Fruit fly (Drosophila melanogaster): ENCODE results near the gene wntD.

wntD gene

DNA sequence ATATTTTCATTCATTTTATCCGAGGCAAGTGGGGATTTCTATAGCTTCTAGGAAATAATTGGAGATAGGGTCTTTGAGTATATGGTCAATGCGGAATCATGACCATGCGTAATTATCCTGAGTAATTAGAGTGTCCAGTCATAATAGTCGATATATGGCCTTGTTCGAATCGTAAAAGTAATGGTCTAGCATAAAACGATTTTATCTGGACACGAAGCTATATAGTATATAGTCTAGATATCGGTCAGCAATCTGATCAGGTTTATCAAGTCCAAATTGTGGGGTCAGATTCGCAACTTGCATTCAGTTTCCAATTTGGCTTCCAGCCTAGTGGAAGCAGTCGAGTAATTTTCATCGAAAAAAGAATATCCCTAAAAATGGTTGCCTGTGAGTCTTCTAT lies 9.3 kb upstream of the wntD start, which contains the start of gene CG32473:
CG32473 (plus strand) TSS at position 301 of the 400 bp plus-strand sequence.
- TF ChIP-seq usp (GFP tag; optimal IDR thresholded peaks at IDR 0.05), result no peak
- no peak for TF ChIP-seq pan (optimal IDR thresholded peaks at IDR 0.05)
- TF ChIP-seq EcR (GFP tag; optimal IDR thresholded peaks at IDR 0.05), result no peak
- no peak for TF ChIP-seq Dll (optimal IDR thresholded peaks at IDR 0.05)
- TF ChIP-seq CG8478 (optimal IDR thresholded peaks at IDR 0.05), result no peak
- TF ChIP-seq psq (optimal IDR thresholded peaks at IDR 0.05), result no peak

dm6 chr3R:13298114-13298818 lies 5.3 kb upstream of the wntD start, which contains the start of gene CG8774:
Gene CG8774 (plus strand): TSS chr3R:13298768.
- TF ChIP-seq psq (optimal IDR thresholded peaks at IDR 0.05), result no peak
- TF ChIP-seq usp (GFP tag; optimal IDR thresholded peaks at IDR 0.05), result no peak
- TF ChIP-seq EcR (GFP tag; optimal IDR thresholded peaks at IDR 0.05), result no peak
- TF ChIP-seq Dll (optimal IDR thresholded peaks at IDR 0.05), result no peak
- no peak for TF ChIP-seq CG8478 (optimal IDR thresholded peaks at IDR 0.05)
- TF ChIP-seq pan (optimal IDR thresholded peaks at IDR 0.05), result no peak

DNA sequence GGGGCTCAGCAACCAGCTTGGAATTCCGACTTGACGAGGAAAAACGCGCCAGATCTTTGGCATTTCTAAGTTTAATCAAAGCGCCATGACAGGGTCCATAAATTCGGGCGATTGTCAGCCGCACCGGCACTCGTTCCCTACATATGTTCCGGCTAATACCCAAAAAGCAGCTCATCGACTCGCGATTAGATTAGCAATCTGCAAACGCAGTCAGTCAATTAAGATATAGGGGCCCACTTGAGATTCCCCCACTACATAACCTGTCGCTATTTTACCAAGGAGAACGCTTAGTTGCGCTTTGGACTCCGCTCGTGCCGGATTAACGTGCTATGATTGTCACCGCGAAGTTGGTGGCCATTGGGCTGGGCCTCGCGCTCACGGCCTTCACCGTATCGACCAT lies 1.5 kb upstream of the wntD start, which contains the start of gene CG8773:
CG8773 (plus strand) TSS at position 288 of the 400 bp plus-strand sequence.
- no peak for TF ChIP-seq EcR (GFP tag; optimal IDR thresholded peaks at IDR 0.05)
- TF ChIP-seq CG8478 (optimal IDR thresholded peaks at IDR 0.05), result no peak
- no peak for TF ChIP-seq Dll (optimal IDR thresholded peaks at IDR 0.05)
- no peak for TF ChIP-seq psq (optimal IDR thresholded peaks at IDR 0.05)
- no peak for TF ChIP-seq usp (GFP tag; optimal IDR thresholded peaks at IDR 0.05)
- no peak for TF ChIP-seq pan (optimal IDR thresholded peaks at IDR 0.05)

dm6 chr3R:13290329-13290728 lies 2.7 kb downstream of the wntD start, which contains the start of gene Osi22:
Gene Osi22 (plus strand): TSS chr3R:13290629.
- TF ChIP-seq Dll (optimal IDR thresholded peaks at IDR 0.05) (no peak), CG8478 (optimal IDR thresholded peaks at IDR 0.05) (no peak), EcR (GFP tag; optimal IDR thresholded peaks at IDR 0.05) (no peak), pan (optimal IDR thresholded peaks at IDR 0.05) (no peak), usp (GFP tag; optimal IDR thresholded peaks at IDR 0.05) (no peak), psq (optimal IDR thresholded peaks at IDR 0.05) (no peak)

DNA sequence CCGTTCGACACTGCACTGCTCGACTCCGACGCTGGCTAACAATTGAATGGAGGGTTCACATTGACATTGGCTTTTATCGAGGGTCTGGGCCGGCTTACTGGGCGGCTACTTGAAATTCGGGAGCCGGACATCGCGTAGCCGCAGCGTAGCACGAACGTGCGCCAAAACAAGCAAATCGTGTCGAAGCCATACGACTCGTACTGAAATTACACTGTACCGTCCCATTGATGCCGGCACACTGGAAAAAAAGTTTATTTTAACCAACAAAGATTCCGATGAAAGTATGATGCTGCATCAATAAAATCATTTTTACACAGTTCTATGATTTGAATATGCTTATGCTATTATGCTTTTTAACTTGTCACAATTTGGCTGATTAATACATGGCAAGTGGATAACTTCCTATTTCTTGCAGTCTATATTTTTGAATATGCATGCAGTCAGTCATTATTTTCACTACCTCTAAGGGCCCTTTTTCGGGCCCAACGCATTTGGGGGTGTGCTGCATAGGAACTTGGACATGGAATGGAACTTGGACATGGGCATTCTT lies 4.2 kb downstream of the wntD start, which contains the start of gene apn:
apn (minus strand) TSS at position 51 of the 550 bp plus-strand sequence.
- TF ChIP-seq psq (optimal IDR thresholded peaks at IDR 0.05) (no peak), pan (optimal IDR thresholded peaks at IDR 0.05) (no peak), Dll (optimal IDR thresholded peaks at IDR 0.05) (no peak), usp (GFP tag; optimal IDR thresholded peaks at IDR 0.05) (no peak), CG8478 (optimal IDR thresholded peaks at IDR 0.05) (no peak), EcR (GFP tag; optimal IDR thresholded peaks at IDR 0.05) (no peak)

dm6 chr3R:13286118-13286579 lies 6.8 kb downstream of the wntD start, which contains the start of gene CG15888:
Gene CG15888 (minus strand): TSS chr3R:13286529.
- TF ChIP-seq psq (optimal IDR thresholded peaks at IDR 0.05) (no peak), EcR (GFP tag; optimal IDR thresholded peaks at IDR 0.05) (no peak), CG8478 (optimal IDR thresholded peaks at IDR 0.05) (no peak), usp (GFP tag; optimal IDR thresholded peaks at IDR 0.05) (no peak), pan (optimal IDR thresholded peaks at IDR 0.05) (no peak)

DNA sequence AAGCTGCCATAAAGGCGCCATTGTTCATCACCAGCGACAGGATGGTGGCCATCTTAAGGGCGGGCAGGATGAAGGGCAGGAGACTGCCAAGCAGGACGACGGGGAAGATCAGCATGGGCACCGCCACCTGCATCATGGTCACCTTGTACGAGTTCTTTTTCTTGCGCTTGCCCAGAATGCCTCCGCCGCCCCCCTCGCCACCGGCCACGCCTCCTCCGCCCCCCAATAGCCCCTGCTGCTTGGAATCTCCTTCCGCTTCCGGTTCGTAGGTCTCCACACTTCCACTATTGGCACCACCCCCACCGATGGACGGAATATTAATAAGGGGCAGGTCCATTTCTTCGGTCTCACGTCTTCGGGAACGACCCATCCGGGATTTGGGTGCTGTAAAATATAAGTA lies 7.9 kb downstream of the wntD start:
- TF ChIP-seq CG8478 (optimal IDR thresholded peaks at IDR 0.05), result no peak
- no peak for TF ChIP-seq Dll (optimal IDR thresholded peaks at IDR 0.05)
- no peak for TF ChIP-seq pan (optimal IDR thresholded peaks at IDR 0.05)
- TF ChIP-seq psq (optimal IDR thresholded peaks at IDR 0.05), result no peak
- no peak for TF ChIP-seq EcR (GFP tag; optimal IDR thresholded peaks at IDR 0.05)
- no peak for TF ChIP-seq usp (GFP tag; optimal IDR thresholded peaks at IDR 0.05)

DNA sequence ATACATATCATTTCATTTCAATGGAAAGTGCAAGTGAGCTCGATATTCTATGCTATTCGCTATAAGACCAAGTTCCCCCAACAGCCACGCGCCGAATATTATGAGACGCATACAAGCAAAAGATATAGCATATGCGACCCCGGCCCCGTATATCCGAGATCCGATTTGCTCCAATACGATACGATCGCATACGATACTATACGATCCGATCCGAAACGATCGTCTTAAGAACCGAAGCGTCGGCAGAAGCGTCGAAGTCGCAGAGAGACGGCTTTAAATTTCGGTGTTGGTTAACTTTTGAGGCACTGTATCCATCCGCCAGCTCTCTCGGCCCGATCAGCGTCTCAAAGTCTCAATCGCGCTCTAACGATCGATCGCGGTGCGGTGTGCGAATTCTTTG lies 13.6 kb downstream of the wntD start, which contains the start of gene CG8630:
CG8630 (plus strand) TSS at position 303 of the 400 bp plus-strand sequence.
- TF ChIP-seq EcR (GFP tag; optimal IDR thresholded peaks at IDR 0.05) (no peak), CG8478 (optimal IDR thresholded peaks at IDR 0.05) (no peak), psq (optimal IDR thresholded peaks at IDR 0.05) (no peak), usp (GFP tag; optimal IDR thresholded peaks at IDR 0.05) (no peak), pan (optimal IDR thresholded peaks at IDR 0.05) (no peak), Dll (optimal IDR thresholded peaks at IDR 0.05) (no peak)

DNA sequence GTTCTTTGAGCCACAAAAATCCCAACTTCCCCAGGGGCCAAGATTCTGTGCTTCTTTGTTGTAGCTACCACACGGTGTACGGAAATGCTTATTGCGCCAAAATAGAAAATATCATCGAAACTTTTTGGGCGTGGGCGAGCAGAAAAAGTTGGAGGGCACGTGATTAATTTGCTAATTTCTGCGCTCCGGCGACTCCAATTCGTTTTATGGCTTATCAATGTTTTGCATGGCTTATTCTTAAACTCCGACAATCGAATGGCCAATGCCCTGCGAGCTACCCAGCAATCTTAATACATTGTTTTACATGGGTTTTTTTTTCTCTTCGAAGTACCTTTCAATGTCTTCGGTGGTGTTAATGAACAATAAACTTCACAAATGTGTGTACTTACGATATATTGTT lies 17.5 kb downstream of the wntD start:
- TF ChIP-seq psq (optimal IDR thresholded peaks at IDR 0.05) (no peak), usp (GFP tag; optimal IDR thresholded peaks at IDR 0.05) (no peak), Dll (optimal IDR thresholded peaks at IDR 0.05) (no peak), EcR (GFP tag; optimal IDR thresholded peaks at IDR 0.05) (no peak), pan (optimal IDR thresholded peaks at IDR 0.05) (no peak), CG8478 (optimal IDR thresholded peaks at IDR 0.05) (no peak)

DNA sequence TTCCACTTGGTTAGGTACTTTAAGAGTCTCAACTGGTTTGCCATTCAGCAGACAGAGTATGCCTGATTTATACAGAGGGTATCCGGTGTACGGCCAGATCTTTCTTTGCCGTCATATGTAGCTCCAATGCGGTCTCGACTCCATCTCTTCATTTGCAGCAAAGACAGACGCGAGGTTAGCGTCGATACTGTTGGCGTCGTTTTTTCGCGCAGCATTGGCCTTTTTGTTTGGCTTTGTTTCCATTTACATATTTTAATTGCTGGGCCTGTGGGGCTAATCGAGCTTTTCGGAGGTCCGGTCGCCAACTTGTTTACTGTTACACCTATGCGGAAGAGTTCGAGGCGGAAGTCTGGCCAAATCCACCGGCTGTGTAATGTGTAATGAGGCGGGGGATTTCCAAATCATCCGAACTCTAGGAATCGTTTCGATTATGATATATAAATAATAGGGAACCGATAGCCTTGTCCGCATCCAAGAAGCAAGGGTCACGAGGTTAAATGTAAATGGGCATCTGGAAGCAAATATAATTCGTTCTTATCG lies 18.7 kb downstream of the wntD start:
- TF ChIP-seq CG8478 (optimal IDR thresholded peaks at IDR 0.05), result no peak
- no peak for TF ChIP-seq usp (GFP tag; optimal IDR thresholded peaks at IDR 0.05)
- no peak for TF ChIP-seq EcR (GFP tag; optimal IDR thresholded peaks at IDR 0.05)
- no peak for TF ChIP-seq pan (optimal IDR thresholded peaks at IDR 0.05)
- no peak for TF ChIP-seq Dll (optimal IDR thresholded peaks at IDR 0.05)
- TF ChIP-seq psq (optimal IDR thresholded peaks at IDR 0.05), result no peak

- no peak for TF ChIP-seq usp (GFP tag; optimal IDR thresholded peaks at IDR 0.05)
- no peak for TF ChIP-seq pan (optimal IDR thresholded peaks at IDR 0.05)
- no peak for TF ChIP-seq psq (optimal IDR thresholded peaks at IDR 0.05)
- TF ChIP-seq EcR (GFP tag; optimal IDR thresholded peaks at IDR 0.05), result no peak
- TF ChIP-seq CG8478 (optimal IDR thresholded peaks at IDR 0.05), result no peak
- no peak for TF ChIP-seq Dll (optimal IDR thresholded peaks at IDR 0.05)
Observed at dm6 chr3R:13273462-13273861, 19.5 kb downstream of the wntD start.

dm6 chr3R:13271758-13272157 lies 21.2 kb downstream of the wntD start, which contains the start of gene TBC1D5:
Gene TBC1D5 (minus strand): TSS chr3R:13272011.
- no peak for TF ChIP-seq pan (optimal IDR thresholded peaks at IDR 0.05)
- no peak for TF ChIP-seq EcR (GFP tag; optimal IDR thresholded peaks at IDR 0.05)
- no peak for TF ChIP-seq usp (GFP tag; optimal IDR thresholded peaks at IDR 0.05)
- no peak for TF ChIP-seq Dll (optimal IDR thresholded peaks at IDR 0.05)
